Worm (Caenorhabditis elegans): ENCODE measurements around the gene pals-38.

Gene pals-38

DNA sequence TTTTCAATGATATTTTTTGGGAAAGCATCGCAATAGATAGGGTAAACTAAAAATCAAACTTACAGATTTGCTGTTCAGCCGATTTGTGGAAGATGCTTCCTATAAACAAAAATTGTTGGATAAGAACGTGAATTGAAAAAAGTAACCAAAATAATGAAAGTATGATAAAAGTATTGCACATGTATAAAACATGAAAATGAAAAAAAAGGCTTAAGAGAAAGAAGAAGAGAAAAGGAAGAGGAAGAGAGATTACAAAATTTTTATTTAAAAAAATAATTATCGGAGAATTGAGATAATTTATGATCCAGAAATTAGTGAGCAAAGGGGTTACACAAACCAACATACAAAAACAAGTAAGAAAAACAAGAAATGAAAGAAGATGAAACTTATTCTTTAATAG is 5.4 kb downstream of the pals-38 start, which contains the start of gene pals-37:
pals-37 (minus strand) TSS at position 101 of the 400 bp plus-strand sequence.
- TF ChIP-seq egrh-3 (GFP tag; IDR thresholded peaks at IDR 0.05) (no peak), B0261.1 (tag; optimal IDR thresholded peaks at IDR 0.05) (no peak), unc-62 (GFP tag; optimal IDR thresholded peaks at IDR 0.05) (no peak), ztf-25 (GFP tag; IDR thresholded peaks at IDR 0.05) (no peak), ama-1 (optimal IDR thresholded peaks at IDR 0.05) (no peak), ama-1 (GFP tag; optimal IDR thresholded peaks at IDR 0.05) (no peak), madf-3 (GFP tag; IDR thresholded peaks at IDR 0.05) (no peak), aptf-3 (GFP tag; IDR thresholded peaks at IDR 0.05) (no peak), snpc-4 (GFP tag; optimal IDR thresholded peaks at IDR 0.05) (no peak), snpc-4 (tag; optimal IDR thresholded peaks at IDR 0.05) (no peak), ceh-27 (GFP tag; optimal IDR thresholded peaks at IDR 0.05) (no peak)

DNA sequence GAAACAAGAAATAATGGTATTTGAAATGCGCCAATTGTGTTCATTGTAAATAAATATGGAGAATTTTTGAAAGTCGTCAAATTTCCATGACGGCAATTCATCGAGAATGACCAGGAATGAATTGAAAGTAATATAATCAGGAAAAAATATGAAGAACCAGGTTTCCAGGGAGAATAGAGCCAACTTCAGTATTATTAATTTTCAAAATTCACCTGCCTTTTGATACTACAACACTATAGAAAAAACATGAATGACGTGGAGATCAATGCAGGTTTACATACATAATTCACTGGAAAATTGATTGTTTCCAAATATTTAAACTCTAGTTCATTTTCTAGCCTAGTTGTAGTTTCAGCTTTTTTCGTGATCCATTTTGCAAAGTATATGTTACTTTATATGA is 13.1 kb downstream of the pals-38 start, which contains the start of gene srh-25:
srh-25 (minus strand) TSS at position 101 of the 400 bp plus-strand sequence.
- TF ChIP-seq rpc-1 (optimal IDR thresholded peaks at IDR 0.05) (no peak), rpc-1 (tag; optimal IDR thresholded peaks at IDR 0.05) (no peak), ztf-25 (GFP tag; IDR thresholded peaks at IDR 0.05) (no peak), nfya-1 (tag; optimal IDR thresholded peaks at IDR 0.05; ENCODE audit: borderline replicate concordance, insufficient read depth) (no peak), tbp1 (GFP tag; optimal IDR thresholded peaks at IDR 0.05) (no peak), athp-1 (tag; optimal IDR thresholded peaks at IDR 0.05) (no peak), hrde-1 (tag; optimal IDR thresholded peaks at IDR 0.05; ENCODE audit: borderline replicate concordance) (no peak), egl-18 (GFP tag; IDR thresholded peaks at IDR 0.05) (no peak), lin-26 (GFP tag; IDR thresholded peaks at IDR 0.05) (no peak), lsy-27 (tag; optimal IDR thresholded peaks at IDR 0.05; ENCODE audit: borderline replicate concordance, insufficient read depth) (no peak), sdz-38 (tag; optimal IDR thresholded peaks at IDR 0.05) (no peak)

DNA sequence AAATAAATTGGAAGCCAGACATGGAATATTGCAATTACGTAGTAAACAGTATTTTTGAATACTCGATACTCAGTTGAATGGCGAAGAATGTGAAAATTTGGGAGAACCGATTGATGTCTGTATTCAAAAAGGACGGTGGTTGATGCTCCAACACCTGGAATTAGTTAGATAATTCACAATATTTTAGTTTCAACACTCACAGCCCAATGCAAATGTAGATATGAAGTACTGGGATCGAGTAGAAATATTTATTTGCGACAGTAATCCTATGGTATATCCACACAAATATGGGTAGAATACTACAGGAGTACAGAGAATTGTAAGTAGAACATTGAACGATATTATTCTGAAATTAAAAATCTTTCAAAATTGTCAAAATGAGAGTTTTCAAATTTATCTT is 13.7 kb downstream of the pals-38 start:
- no peak for TF ChIP-seq attf-3 (GFP tag; conservative IDR thresholded peaks at IDR 0.05)
- TF ChIP-seq ceh-100 (GFP tag; IDR thresholded peaks at IDR 0.05), result no peak
- TF ChIP-seq F57A8.1 (GFP tag; optimal IDR thresholded peaks at IDR 0.05), result no peak
- no peak for TF ChIP-seq lin-35 (GFP tag; optimal IDR thresholded peaks at IDR 0.05)
- no peak for TF ChIP-seq hmg-20 (GFP tag; IDR thresholded peaks at IDR 0.05)
- TF ChIP-seq Y79H2A.3 (GFP tag; conservative IDR thresholded peaks at IDR 0.05), result no peak
- no peak for TF ChIP-seq ets-4 (GFP tag; optimal IDR thresholded peaks at IDR 0.05)
- TF ChIP-seq nfya-1 (tag; optimal IDR thresholded peaks at IDR 0.05; ENCODE audit: borderline replicate concordance, insufficient read depth), result no peak
- no peak for TF ChIP-seq mes-4 (tag; optimal IDR thresholded peaks at IDR 0.05)
- TF ChIP-seq tbp1 (GFP tag; optimal IDR thresholded peaks at IDR 0.05), result no peak
- TF ChIP-seq F23B12.7 (tag; optimal IDR thresholded peaks at IDR 0.05; ENCODE audit: insufficient read depth), result no peak
- no peak for TF ChIP-seq gei-17 (GFP tag; optimal IDR thresholded peaks at IDR 0.05)
- TF ChIP-seq bed-1 (GFP tag; IDR thresholded peaks at IDR 0.05), result no peak
- no peak for TF ChIP-seq T26A5.8 (tag; optimal IDR thresholded peaks at IDR 0.05)
- TF ChIP-seq attf-6 (GFP tag; IDR thresholded peaks at IDR 0.05), result no peak
- no peak for TF ChIP-seq snpc-3.4 (tag; optimal IDR thresholded peaks at IDR 0.05)
- TF ChIP-seq F55B11.4 (tag; optimal IDR thresholded peaks at IDR 0.05; ENCODE audit: borderline replicate concordance, insufficient read depth), result no peak
- TF ChIP-seq nfya-2 (GFP tag; IDR thresholded peaks at IDR 0.05), result no peak
- no peak for TF ChIP-seq repo-1 (tag; optimal IDR thresholded peaks at IDR 0.05)
